Worm (Caenorhabditis elegans) whole organism, early embryonic: ENCODE measurements around the gene gst-27.

Experiments used
- F13C5.2 ChIP-seq: sonication (generic microtip); optimal IDR thresholded peaks from 2 replicates; lab custom pipeline; 2017; ENCODE audit warnings: mild to moderate bottlenecking, missing genetic modification characterization, inconsistent platforms, missing compliant biosample characterization
- ama-1 ChIP-seq: fragments of 150-350 bp; optimal IDR thresholded peaks from 2 replicates; lab custom pipeline; 2014
- sea-1 ChIP-seq: fragments of 200-800 bp; sonication (Bioruptor generic); conservative IDR thresholded peaks from 2 replicates; pipeline ENCODE4 v1.3.6; 2022; ENCODE audit warnings: missing genetic modification characterization, missing compliant biosample characterization
- tbx-11 ChIP-seq: fragments of 200-800 bp; sonication (Bioruptor generic); IDR thresholded peaks from 2 replicates; pipeline ENCODE4 v1.3.6; 2022; ENCODE audit warnings: missing genetic modification characterization, missing compliant biosample characterization
- tbx-37 ChIP-seq: fragments of 200-800 bp; sonication (Bioruptor generic); conservative IDR thresholded peaks from 2 replicates; pipeline ENCODE4 v1.3.6; 2022; ENCODE audit warnings: missing genetic modification reagents, missing genetic modification characterization, missing compliant biosample characterization

DNA sequence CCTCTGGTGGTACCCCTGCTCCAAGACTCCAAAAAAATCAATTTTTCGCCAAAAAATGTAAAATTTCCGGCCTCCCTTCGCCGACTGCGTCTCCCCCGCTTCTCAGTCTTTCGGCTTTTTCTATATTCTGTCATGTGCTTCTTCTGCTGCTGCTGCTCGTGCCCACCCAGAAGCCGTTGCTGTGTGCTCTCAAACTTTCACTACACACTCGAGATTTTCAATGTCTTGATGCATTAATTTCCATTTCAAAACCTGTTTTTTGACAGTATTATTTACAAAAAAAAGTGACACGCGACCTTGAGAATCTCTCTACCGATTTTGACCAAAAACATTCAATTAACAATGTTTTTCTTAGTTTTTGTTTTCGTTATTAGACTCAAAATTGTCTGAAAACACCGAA is 43.8 kb upstream of the gst-27 start:
- TF ChIP-seq F13C5.2 (tag; lab: Kevin White, UChicago) (no peak), tbx-11 (GFP tag; lab: Robert Waterston, UW) (no peak), sea-1 (no peak), ama-1 (lab: Kevin White, UChicago) (no peak), tbx-37 (GFP tag; lab: Robert Waterston, UW) (no peak)
